Worm (Caenorhabditis elegans) whole organism, late embryonic: ENCODE results near the gene Y73B6BL.14.

Experiments
- ahr-1 ChIP-seq: sonication (generic microtip); optimal IDR thresholded peaks from 2 replicates; lab custom pipeline; 2016; ENCODE audit warnings: missing genetic modification characterization, missing compliant biosample characterization
- eyg-1 ChIP-seq: sonication (generic microtip); optimal IDR thresholded peaks from 2 replicates; lab custom pipeline; 2016; ENCODE audit warnings: missing genotype, missing genetic modification characterization, missing compliant biosample characterization
- lim-6 ChIP-seq: sonication (generic microtip); optimal IDR thresholded peaks from 2 replicates; lab custom pipeline; 2016; ENCODE audit warnings: missing genetic modification characterization, missing compliant biosample characterization
- nhr-11 ChIP-seq: fragments of 150-350 bp; optimal IDR thresholded peaks from 2 replicates; lab custom pipeline; 2014; ENCODE audit warnings: missing biosample characterization, missing genetic modification characterization
- pax-1 ChIP-seq: fragments of 150-350 bp; optimal IDR thresholded peaks from 2 replicates; lab custom pipeline; 2014; ENCODE audit warnings: missing biosample characterization, missing genetic modification characterization
- pqm-1 ChIP-seq: sonication (generic microtip); optimal IDR thresholded peaks from 2 replicates; lab custom pipeline; 2016; ENCODE audit warnings: missing genetic modification characterization, missing compliant biosample characterization
- unc-3 ChIP-seq, 2 experiments: fragments of 200-800 bp in 1 of 2; sonication (Bioruptor generic) in 1 of 2; sonication (generic microtip) in 1 of 2; conservative IDR thresholded peaks in 1 of 2; optimal IDR thresholded peaks in 1 of 2; 2 replicates each; pipeline versions ENCODE4 v1.3.6 to Lab custom; 2016 to 2022; ENCODE audit warnings: missing compliant biosample characterization in 2 of 2, missing genetic modification characterization in 2 of 2, missing genetic modification reagents in 1 of 2
- ztf-16 ChIP-seq: sonication (generic microtip); optimal IDR thresholded peaks from 2 replicates; lab custom pipeline; 2017; ENCODE audit warnings: missing genetic modification characterization, missing compliant biosample characterization

- TF ChIP-seq ztf-16 (tag; lab: Kevin White, UChicago) (no peak), nhr-11 (tag; lab: Kevin White, UChicago) (no peak), ahr-1 (no peak), unc-3 (GFP tag; conservative IDR thresholded peaks at IDR 0.05; lab: Robert Waterston, UW) (no peak), unc-3 (tag; optimal IDR thresholded peaks at IDR 0.05; lab: Kevin White, UChicago) (no peak), pqm-1 (tag; lab: Kevin White, UChicago) (no peak), lim-6 (tag; lab: Kevin White, UChicago) (no peak), eyg-1 (tag; lab: Kevin White, UChicago) (no peak), pax-1 (tag; lab: Kevin White, UChicago) (no peak)
These were observed 39.1 kb downstream of the Y73B6BL.14 start, which contains the start of gene srv-25 for ce11 chrIV:6303642-6304041.
